Fruit fly (Drosophila melanogaster) whole organism, adult: ENCODE measurements around the gene CG16863.

Experiments used
- CG11617 ChIP-seq: fragments of 200-800 bp; sonication (Bioruptor generic); optimal IDR thresholded peaks from 2 replicates; lab custom pipeline; 2017; ENCODE audit warnings: mild to moderate bottlenecking, missing biosample characterization, missing genetic modification reagents, missing genetic modification characterization
- CG12768 ChIP-seq: fragments of 200-800 bp; sonication (Bioruptor generic); optimal IDR thresholded peaks from 2 replicates; lab custom pipeline; 2017; ENCODE audit warnings: missing biosample characterization, missing genetic modification characterization, mild to moderate bottlenecking, moderate library complexity, missing genetic modification reagents
- CG14711 ChIP-seq: fragments of 200-800 bp; sonication (Bioruptor generic); optimal IDR thresholded peaks from 2 replicates; lab custom pipeline; 2018; ENCODE audit warnings: missing biosample characterization, mild to moderate bottlenecking, missing genetic modification characterization, moderate library complexity
- CG1620 ChIP-seq: fragments of 200-800 bp; sonication (Bioruptor generic); optimal IDR thresholded peaks from 2 replicates; lab custom pipeline; 2016; ENCODE audit warnings: missing biosample characterization, missing genetic modification characterization
- CG33017 ChIP-seq: fragments of 200-800 bp; sonication (Bioruptor generic); optimal IDR thresholded peaks from 2 replicates; lab custom pipeline; 2018; ENCODE audit warnings: missing biosample characterization, mild to moderate bottlenecking, missing genetic modification characterization, moderate library complexity
- CG5204 ChIP-seq: fragments of 200-800 bp; sonication (Bioruptor generic); optimal IDR thresholded peaks from 2 replicates; lab custom pipeline; 2016; ENCODE audit warnings: missing biosample characterization, missing genetic modification characterization
- CG7045 ChIP-seq: fragments of 200-800 bp; sonication (Bioruptor generic); optimal IDR thresholded peaks from 2 replicates; lab custom pipeline; 2017; ENCODE audit warnings: missing biosample characterization, mild to moderate bottlenecking, missing genetic modification characterization
- CG7101 ChIP-seq: fragments of 200-800 bp; sonication (Bioruptor generic); optimal IDR thresholded peaks from 2 replicates; lab custom pipeline; 2018; ENCODE audit warnings: missing biosample characterization, mild to moderate bottlenecking, missing genetic modification characterization, moderate library complexity
- Clk ChIP-seq: fragments of 200-800 bp; sonication (Bioruptor generic); optimal IDR thresholded peaks from 2 replicates; lab custom pipeline; 2017; ENCODE audit warnings: missing biosample characterization, missing genetic modification characterization
- Crg-1 ChIP-seq: fragments of 200-800 bp; sonication (Bioruptor generic); optimal IDR thresholded peaks from 2 replicates; lab custom pipeline; 2016; ENCODE audit warnings: missing biosample characterization, missing genetic modification characterization
- Hr96 ChIP-seq: fragments of 200-800 bp; sonication (Bioruptor generic); optimal IDR thresholded peaks from 2 replicates; lab custom pipeline; 2016; ENCODE audit warnings: missing biosample characterization, missing genetic modification characterization
- Mnt ChIP-seq: fragments of 200-800 bp; sonication (Bioruptor generic); optimal IDR thresholded peaks from 2 replicates; lab custom pipeline; 2016; ENCODE audit warnings: missing biosample characterization, mild to moderate bottlenecking, missing genetic modification characterization
- bab1 ChIP-seq: fragments of 200-800 bp; sonication (Bioruptor generic); optimal IDR thresholded peaks from 3 replicates; lab custom pipeline; 2019; ENCODE audit warnings: missing biosample characterization, mild to moderate bottlenecking, missing genetic modification characterization, moderate library complexity
- cic ChIP-seq: fragments of 200-800 bp; sonication (Bioruptor generic); optimal IDR thresholded peaks from 2 replicates; lab custom pipeline; 2017; ENCODE audit warnings: missing biosample characterization, mild to moderate bottlenecking, missing genetic modification characterization, moderate library complexity
- cnc ChIP-seq, 2 experiments: fragments of >200 bp; optimal IDR thresholded peaks; 2 replicates each; lab custom pipeline; 2017
- kay ChIP-seq: fragments of 200-800 bp; sonication (Bioruptor generic); peaks from one replicate; lab custom pipeline; 2016; ENCODE audit warnings: missing biosample characterization, missing genetic modification characterization, borderline replicate concordance
- ovo ChIP-seq: fragments of 200-800 bp; sonication (Bioruptor generic); optimal IDR thresholded peaks from 2 replicates; lab custom pipeline; 2016; ENCODE audit warnings: missing biosample characterization, missing genetic modification characterization
- pad ChIP-seq: fragments of 200-800 bp; sonication (Bioruptor generic); optimal IDR thresholded peaks from 3 replicates; lab custom pipeline; 2017; ENCODE audit warnings: missing biosample characterization, missing genetic modification characterization, mild to moderate bottlenecking, moderate library complexity, missing genetic modification reagents
- tj ChIP-seq: fragments of 200-800 bp; sonication (Bioruptor generic); optimal IDR thresholded peaks from 3 replicates; lab custom pipeline; 2017; ENCODE audit warnings: missing biosample characterization, mild to moderate bottlenecking, missing genetic modification characterization, moderate library complexity
- toe ChIP-seq: fragments of 200-800 bp; sonication (Bioruptor generic); optimal IDR thresholded peaks from 2 replicates; lab custom pipeline; 2016; ENCODE audit warnings: missing biosample characterization, missing genetic modification characterization

CG16863 gene

dm6 chr2L:13813604-13814178 is 22.9 kb downstream of the CG16863 start, which contains the start of gene Sos:
TSS of gene Sos (plus strand) at chr2L:13813816.
- TF ChIP-seq Mnt (GFP tag; lab: Kevin White, UChicago) (peak; percentile 35), toe (GFP tag; lab: Kevin White, UChicago) (no peak), ovo (no peak), CG14711 (peak; percentile 2), bab1 (peak; percentile 46)

DNA sequence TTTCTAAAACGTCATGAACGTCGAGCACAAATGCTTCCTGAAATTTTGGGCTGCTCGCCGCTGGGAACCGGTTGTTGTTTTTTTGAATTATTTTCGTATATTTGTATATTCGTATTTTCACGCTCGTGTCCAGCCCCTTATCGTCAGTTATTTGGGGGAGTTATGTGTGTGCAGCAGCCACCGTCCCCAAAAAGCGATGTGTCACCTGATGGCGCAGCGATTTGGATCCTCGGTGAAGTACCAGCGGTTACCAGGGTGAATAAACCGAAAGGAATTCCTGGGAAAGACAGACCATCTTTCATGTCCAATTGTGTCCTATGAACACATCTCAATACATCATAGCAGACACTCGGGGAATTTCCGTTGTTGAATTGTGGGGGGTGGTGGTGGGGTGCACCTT is 29.4 kb downstream of the CG16863 start:
- TF ChIP-seq Hr96 (GFP tag; lab: Kevin White, UChicago) (no peak), toe (GFP tag; lab: Kevin White, UChicago) (no peak), CG14711 (no peak), ovo (no peak), cic (no peak), Mnt (GFP tag; lab: Kevin White, UChicago) (no peak), CG12768 (GFP tag; lab: Kevin White, UChicago) (no peak), CG7101 (tag; lab: Kevin White, UChicago) (no peak), Crg-1 (GFP tag; lab: Kevin White, UChicago) (no peak), cnc (optimal IDR thresholded peaks at IDR 0.05; lab: Kevin White, UChicago) (no peak), Clk (GFP tag; lab: Kevin White, UChicago) (no peak), kay (no peak), CG33017 (tag; lab: Kevin White, UChicago) (no peak), CG1620 (GFP tag; lab: Kevin White, UChicago) (no peak), CG11617 (GFP tag; lab: Kevin White, UChicago) (no peak), CG5204 (no peak), tj (GFP tag; lab: Kevin White, UChicago) (no peak)

- no peak for TF ChIP-seq ovo
- peak; percentile 29 for TF ChIP-seq Hr96 (GFP tag; lab: Kevin White, UChicago)
These were observed 30.2 kb downstream of the CG16863 start, which contains the start of gene b for dm6 chr2L:13820948-13821347. TSS of gene b (plus strand) at chr2L:13821248.

DNA sequence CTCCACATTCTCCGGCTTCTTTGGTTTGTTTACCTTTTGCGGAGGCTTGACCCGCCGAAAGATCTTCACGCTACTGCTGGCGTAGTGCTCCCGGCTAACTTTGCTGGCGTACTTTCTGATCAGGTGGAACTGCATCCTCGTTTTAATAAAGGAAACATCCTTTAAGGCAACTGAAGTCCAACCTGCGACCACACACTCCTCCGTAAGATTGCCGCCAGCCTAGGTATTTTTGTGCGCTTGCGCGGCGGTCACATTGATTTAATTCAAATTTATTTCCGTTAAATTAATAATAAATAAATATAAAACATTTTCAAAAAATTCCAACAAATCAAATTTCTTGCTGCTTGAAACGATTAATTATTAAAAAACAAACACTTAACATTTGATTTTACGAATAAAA is 36.8 kb downstream of the CG16863 start, which contains the start of gene PolG1:
TSS of gene PolG1 (minus strand) at position 216 of the 400 bp plus-strand sequence.
- TF ChIP-seq CG12768 (GFP tag; lab: Kevin White, UChicago) (no peak), CG7045 (GFP tag; lab: Kevin White, UChicago) (no peak), CG5204 (no peak)

DNA sequence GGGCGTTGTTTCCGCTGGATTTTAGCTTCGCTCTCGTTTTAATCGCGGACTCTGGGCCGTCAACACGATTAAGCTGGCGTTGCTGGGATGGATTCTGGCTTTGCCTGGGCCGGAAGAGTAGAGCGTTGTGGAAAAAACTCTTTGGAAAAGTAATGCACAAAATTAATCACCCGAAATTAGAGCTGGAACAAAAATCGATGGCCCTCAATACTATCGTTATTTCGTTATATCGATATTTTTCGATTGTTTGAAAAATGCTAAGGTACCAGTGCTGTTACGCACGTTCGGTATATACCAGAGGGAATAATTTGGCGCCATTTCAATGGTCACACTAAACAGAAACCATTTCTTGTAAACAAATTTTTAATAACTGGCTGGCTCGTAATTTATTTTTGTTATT is 38.8 kb downstream of the CG16863 start, which contains the start of the genes Arpc1 and Orc5:
TSS of gene Arpc1 (minus strand) at position 202 of the 400 bp plus-strand sequence.
TSS of gene Orc5 (plus strand) at position 298 of the 400 bp plus-strand sequence.
- TF ChIP-seq Crg-1 (GFP tag; lab: Kevin White, UChicago) (peak; percentile 6), CG14711 (peak; percentile 14), bab1 (peak; percentile 72), CG7101 (tag; lab: Kevin White, UChicago) (peak; percentile 6), CG1620 (GFP tag; lab: Kevin White, UChicago) (peak; percentile 30), toe (GFP tag; lab: Kevin White, UChicago) (no peak)

DNA sequence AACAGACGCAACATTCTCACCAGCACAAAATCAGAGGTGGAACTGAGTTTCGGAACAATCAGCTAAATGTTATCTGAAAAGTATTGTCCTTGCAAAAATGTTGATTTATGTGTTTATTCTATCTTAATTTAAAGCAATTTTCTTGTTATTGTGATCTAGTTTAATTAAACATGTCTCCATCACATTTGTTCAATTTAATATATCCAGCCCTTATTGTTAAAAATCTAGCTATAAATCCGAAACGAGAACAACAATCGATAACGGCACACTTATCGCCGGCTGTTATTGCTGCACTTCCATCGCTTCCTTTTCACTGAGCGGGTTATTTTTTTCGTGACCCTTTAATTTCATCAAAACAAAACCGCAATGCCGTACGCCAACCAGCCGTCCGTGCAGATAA is 42.3 kb downstream of the CG16863 start, which contains the start of the genes GatC, PolG2 and Polr2C:
TSS of gene GatC (minus strand) at position 48 of the 400 bp plus-strand sequence.
TSS of gene PolG2 (minus strand) at position 48 of the 400 bp plus-strand sequence.
TSS of gene Polr2C (plus strand) at position 280 of the 400 bp plus-strand sequence.
- TF ChIP-seq Mnt (GFP tag; lab: Kevin White, UChicago), result peak; percentile 38
- peak; percentile 11 for TF ChIP-seq CG33017 (tag; lab: Kevin White, UChicago)
- peak; percentile 53 for TF ChIP-seq CG7101 (tag; lab: Kevin White, UChicago)
- peak; percentile 0 for TF ChIP-seq tj (GFP tag; lab: Kevin White, UChicago)
- peak; percentile 19 for TF ChIP-seq CG14711
- peak; percentile 33 for TF ChIP-seq Crg-1 (GFP tag; lab: Kevin White, UChicago)
- no peak for TF ChIP-seq Clk (GFP tag; lab: Kevin White, UChicago)
- peak; percentile 12 for TF ChIP-seq CG1620 (GFP tag; lab: Kevin White, UChicago)
- no peak for TF ChIP-seq Hr96 (GFP tag; lab: Kevin White, UChicago)
- TF ChIP-seq CG5204, result no peak

DNA sequence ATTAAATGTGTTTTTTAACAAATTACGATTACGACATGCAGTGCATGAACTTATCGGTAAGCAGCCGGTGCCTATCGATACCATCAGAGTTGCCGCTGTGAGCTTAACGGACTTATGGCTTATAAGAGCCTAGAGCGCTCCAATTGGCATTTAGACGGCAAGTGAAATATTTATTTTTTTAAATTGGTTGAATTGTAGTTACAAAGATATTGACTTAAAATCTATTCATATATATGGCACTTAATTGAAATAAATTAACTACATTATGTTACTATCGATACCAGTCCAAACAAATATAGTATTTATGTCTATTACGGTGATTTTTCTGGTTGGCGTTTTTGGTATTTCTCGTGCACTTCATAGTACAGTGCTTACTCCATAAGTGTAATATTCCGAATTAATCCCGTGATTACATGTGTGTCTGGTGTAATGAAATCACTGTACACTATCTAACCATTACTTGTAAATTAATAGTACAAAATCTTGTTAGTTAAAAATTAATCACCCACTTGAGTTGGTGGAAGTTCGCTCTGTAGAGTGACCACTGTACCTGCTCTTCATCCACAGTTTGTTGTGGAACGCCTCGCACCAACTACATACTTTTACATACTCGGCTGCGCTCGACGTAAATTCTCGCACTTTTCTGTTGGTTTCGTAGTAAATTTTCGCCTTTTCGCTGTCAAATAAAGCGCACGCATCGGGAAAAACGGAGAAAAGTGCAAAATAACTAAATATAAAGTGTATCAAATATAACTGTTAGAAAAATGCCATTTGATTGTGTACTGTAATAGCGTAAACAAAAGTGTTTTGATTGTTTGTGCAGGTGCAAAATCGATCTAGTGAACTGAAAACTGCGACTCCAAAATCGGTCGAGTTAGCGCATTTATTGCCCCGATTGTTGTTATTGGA is 44.5 kb downstream of the CG16863 start, which contains the start of the genes mRpS23 and CenG1A:
TSS of gene mRpS23 (minus strand) at position 71 of the 909 bp plus-strand sequence.
TSS of gene CenG1A (plus strand) at position 563 of the 909 bp plus-strand sequence.
- peak; percentile 100 for TF ChIP-seq CG33017 (tag; lab: Kevin White, UChicago)
- peak; percentile 99 for TF ChIP-seq CG1620 (GFP tag; lab: Kevin White, UChicago)
- peak; percentile 98 for TF ChIP-seq ovo
- peak; percentile 99 for TF ChIP-seq Crg-1 (GFP tag; lab: Kevin White, UChicago)
- peak; percentile 99 for TF ChIP-seq CG12768 (GFP tag; lab: Kevin White, UChicago)
- peak; percentile 100 for TF ChIP-seq CG7101 (tag; lab: Kevin White, UChicago)
- peak; percentile 98 for TF ChIP-seq CG14711
- TF ChIP-seq cnc (optimal IDR thresholded peaks at IDR 0.05; lab: Kevin White, UChicago), result no peak
- peak; percentile 99 for TF ChIP-seq Clk (GFP tag; lab: Kevin White, UChicago)
- TF ChIP-seq CG5204, result peak; percentile 100
- no peak for TF ChIP-seq kay
- peak; percentile 98 for TF ChIP-seq CG11617 (GFP tag; lab: Kevin White, UChicago)
- TF ChIP-seq toe (GFP tag; lab: Kevin White, UChicago), result peak; percentile 99
- TF ChIP-seq CG7045 (GFP tag; lab: Kevin White, UChicago), result peak; percentile 99
- TF ChIP-seq tj (GFP tag; lab: Kevin White, UChicago), result peak; percentile 91
- TF ChIP-seq cic, result peak; percentile 91
- peak; percentile 100 for TF ChIP-seq bab1
- TF ChIP-seq Hr96 (GFP tag; lab: Kevin White, UChicago), result peak; percentile 99
- TF ChIP-seq Mnt (GFP tag; lab: Kevin White, UChicago), result peak; percentile 98
- peak; percentile 93 for TF ChIP-seq pad (GFP tag; lab: Kevin White, UChicago)
